Worm (Caenorhabditis elegans): ENCODE data around the gene rpl-39.

DNA sequence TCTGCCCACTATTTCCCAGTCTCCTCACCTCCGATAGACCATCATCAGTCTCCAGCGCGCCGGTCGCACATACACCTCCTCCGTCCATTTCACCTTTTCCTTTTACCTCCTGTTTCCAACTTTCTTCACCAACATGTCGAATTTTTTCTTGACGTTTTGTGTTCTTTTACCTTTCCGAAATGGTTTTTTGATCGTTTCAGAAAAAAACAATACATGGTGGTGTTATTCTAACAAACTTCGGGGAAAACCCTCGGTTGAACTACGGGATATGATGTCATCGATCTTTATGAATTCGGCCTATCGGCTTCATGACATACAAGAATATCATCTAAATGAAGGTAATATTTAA lies 47.2 kb downstream of the rpl-39 start, which contains the start of gene Y97E10C.1:
- no peak for TF ChIP-seq sptf-2 (GFP tag; optimal IDR thresholded peaks at IDR 0.05)
- TF ChIP-seq madf-6 (GFP tag; IDR thresholded peaks at IDR 0.05): no peak
- TF ChIP-seq nhr-27 (tag; optimal IDR thresholded peaks at IDR 0.05): no peak
- no peak for TF ChIP-seq ztf-22 (GFP tag; optimal IDR thresholded peaks at IDR 0.05)
- TF ChIP-seq unc-62 (GFP tag; optimal IDR thresholded peaks at IDR 0.05): no peak
- TF ChIP-seq ceh-40 (GFP tag; IDR thresholded peaks at IDR 0.05): no peak
- no peak for TF ChIP-seq B0019.2 (GFP tag; conservative IDR thresholded peaks at IDR 0.05)
- no peak for TF ChIP-seq B0261.1 (tag; optimal IDR thresholded peaks at IDR 0.05)
- no peak for TF ChIP-seq dpl-1 (GFP tag; optimal IDR thresholded peaks at IDR 0.05)
- no peak for TF ChIP-seq hsf-1 (GFP tag; IDR thresholded peaks at IDR 0.05)
- TF ChIP-seq F49E8.2 (tag; optimal IDR thresholded peaks at IDR 0.05; ENCODE audit: insufficient read depth): no peak
- no peak for TF ChIP-seq rcor-1 (GFP tag; IDR thresholded peaks at IDR 0.05)
